Fruit fly (Drosophila melanogaster) whole organism, embryonic: Measurements from ENCODE around the gene Zw.
A peak's percentile ranks its signal among the peaks of the same experiment; 100 is the strongest.

Source experiments
- Asciz ChIP-seq: fragments of 200-800 bp; sonication (Bioruptor generic); optimal IDR thresholded peaks from 2 replicates; lab custom pipeline; 2017; ENCODE audit warnings: missing biosample characterization, mild to moderate bottlenecking, missing genetic modification characterization, missing genetic modification reagents
- CG10209 ChIP-seq: fragments of 200-800 bp; sonication (Bioruptor generic); optimal IDR thresholded peaks from 3 replicates; lab custom pipeline; 2017; ENCODE audit warnings: missing biosample characterization, mild to moderate bottlenecking, missing genetic modification characterization, missing genetic modification reagents
- CG10321 ChIP-seq: fragments of 200-800 bp; sonication (Bioruptor generic); IDR thresholded peaks from 2 replicates; pipeline ENCODE4 v1.3.6; 2022; ENCODE audit warnings: missing biosample characterization, missing genetic modification characterization
- CG10366 ChIP-seq: fragments of 200-800 bp; sonication (Bioruptor generic); IDR thresholded peaks from 2 replicates; pipeline ENCODE4 v1.3.6; 2022; ENCODE audit warnings: missing biosample characterization, missing genetic modification characterization
- CG11456 ChIP-seq: fragments of 200-800 bp; sonication (Bioruptor generic); IDR thresholded peaks from 3 replicates; pipeline ENCODE4 v1.3.6; 2022; ENCODE audit warnings: missing biosample characterization, missing genetic modification characterization
- CG13287 ChIP-seq: fragments of 200-800 bp; sonication (Bioruptor generic); IDR thresholded peaks from 2 replicates; pipeline ENCODE4 v1.3.6; 2022; ENCODE audit warnings: missing biosample characterization, missing genetic modification characterization; ENCODE audit not compliant: partially characterized antibody
- CG15073 ChIP-seq: fragments of 200-800 bp; sonication (Bioruptor generic); optimal IDR thresholded peaks from 2 replicates; lab custom pipeline; 2016; ENCODE audit warnings: missing biosample characterization, missing genetic modification characterization
- CG16863 ChIP-seq: fragments of 200-800 bp; sonication (Bioruptor generic); optimal IDR thresholded peaks from 3 replicates; lab custom pipeline; 2016; ENCODE audit warnings: missing biosample characterization, missing genetic modification characterization
- CG17568 ChIP-seq: fragments of 200-800 bp; sonication (Bioruptor generic); optimal IDR thresholded peaks from 2 replicates; lab custom pipeline; 2018; ENCODE audit warnings: missing biosample characterization, mild to moderate bottlenecking, missing genetic modification characterization, moderate library complexity
- CG17802 ChIP-seq: fragments of 200-800 bp; sonication (Bioruptor generic); optimal IDR thresholded peaks from 2 replicates; lab custom pipeline; 2018; ENCODE audit warnings: missing biosample characterization, mild to moderate bottlenecking, missing genetic modification characterization, moderate library complexity
- CG18262 ChIP-seq: fragments of 200-800 bp; optimal IDR thresholded peaks from 3 replicates; lab custom pipeline; 2019; ENCODE audit warnings: missing biosample characterization, mild to moderate bottlenecking, missing genetic modification characterization, moderate library complexity
- CG18599 ChIP-seq: fragments of 200-800 bp; sonication (Bioruptor generic); optimal IDR thresholded peaks from 3 replicates; lab custom pipeline; 2017; ENCODE audit warnings: missing biosample characterization, missing genetic modification characterization, mild to moderate bottlenecking, moderate library complexity, missing genetic modification reagents
- CG2199 ChIP-seq: fragments of 200-800 bp; sonication (Bioruptor generic); IDR thresholded peaks from 3 replicates; pipeline ENCODE4 v1.3.6; 2022; ENCODE audit warnings: missing biosample characterization, missing genetic modification characterization
- CG31224 ChIP-seq: fragments of 200-800 bp; sonication (Bioruptor generic); IDR thresholded peaks from 2 replicates; pipeline ENCODE4 v1.3.6; 2022; ENCODE audit warnings: missing biosample characterization, missing genetic modification characterization
- CG34224 ChIP-seq: fragments of 200-800 bp; sonication (Bioruptor generic); IDR thresholded peaks from 3 replicates; pipeline ENCODE4 v1.3.6; 2022; ENCODE audit warnings: missing biosample characterization, missing genetic modification characterization; ENCODE audit not compliant: partially characterized antibody
- CG42726 ChIP-seq: fragments of 200-800 bp; sonication (Bioruptor generic); IDR thresholded peaks from 2 replicates; pipeline ENCODE4 v1.3.6; 2022; ENCODE audit warnings: missing biosample characterization, missing genetic modification characterization; ENCODE audit not compliant: partially characterized antibody
- CG4282 ChIP-seq: fragments of 200-800 bp; sonication (Bioruptor generic); optimal IDR thresholded peaks from 2 replicates; lab custom pipeline; 2016; ENCODE audit warnings: missing biosample characterization, missing genetic modification characterization
- CG6254 ChIP-seq: fragments of 200-800 bp; sonication (Bioruptor generic); optimal IDR thresholded peaks from 3 replicates; lab custom pipeline; 2017; ENCODE audit warnings: mild to moderate bottlenecking, missing biosample characterization, missing genetic modification reagents, missing genetic modification characterization
- CG7556 ChIP-seq: fragments of 200-800 bp; sonication (Bioruptor generic); optimal IDR thresholded peaks from 2 replicates; lab custom pipeline; 2017; ENCODE audit warnings: missing biosample characterization, mild to moderate bottlenecking, missing genetic modification characterization
- CG7786 ChIP-seq: fragments of 200-800 bp; sonication (Bioruptor generic); optimal IDR thresholded peaks from 2 replicates; lab custom pipeline; 2016; ENCODE audit warnings: missing biosample characterization, missing genetic modification characterization
- CG7963 ChIP-seq: fragments of 200-800 bp; sonication (Bioruptor generic); IDR thresholded peaks from 3 replicates; pipeline ENCODE4 v1.3.6; 2022; ENCODE audit warnings: missing biosample characterization, missing genetic modification characterization; ENCODE audit not compliant: partially characterized antibody
- CG8359 ChIP-seq: fragments of 200-800 bp; sonication (Bioruptor generic); optimal IDR thresholded peaks from 2 replicates; lab custom pipeline; 2017; ENCODE audit warnings: missing biosample characterization, mild to moderate bottlenecking, missing genetic modification characterization, borderline replicate concordance
- CG9215 ChIP-seq: fragments of 200-800 bp; sonication (Bioruptor generic); IDR thresholded peaks from 2 replicates; pipeline ENCODE4 v1.3.6; 2022; ENCODE audit warnings: missing biosample characterization, missing genetic modification characterization
- CG9876 ChIP-seq: fragments of 200-800 bp; sonication (Bioruptor generic); optimal IDR thresholded peaks from 2 replicates; lab custom pipeline; 2016; ENCODE audit warnings: missing biosample characterization, missing genetic modification characterization
- CrebB ChIP-seq: fragments of 200-800 bp; sonication (Bioruptor generic); optimal IDR thresholded peaks from 3 replicates; lab custom pipeline; 2018; ENCODE audit warnings: missing biosample characterization, mild to moderate bottlenecking, missing genetic modification characterization
- Dp ChIP-seq: fragments of 200-800 bp; sonication (Bioruptor generic); optimal IDR thresholded peaks from 2 replicates; lab custom pipeline; 2018; ENCODE audit warnings: missing biosample characterization, mild to moderate bottlenecking, missing genetic modification characterization, moderate library complexity
- Elba2 ChIP-seq: fragments of 200-800 bp; sonication (Bioruptor generic); optimal IDR thresholded peaks from 3 replicates; lab custom pipeline; 2016; ENCODE audit warnings: missing biosample characterization, missing genetic modification characterization
- Ets97D ChIP-seq: fragments of 200-800 bp; sonication (Bioruptor generic); optimal IDR thresholded peaks from 3 replicates; lab custom pipeline; 2016; ENCODE audit warnings: missing biosample characterization, missing genetic modification characterization
- Fer3 ChIP-seq: fragments of 200-800 bp; sonication (Bioruptor generic); optimal IDR thresholded peaks from 2 replicates; lab custom pipeline; 2018; ENCODE audit warnings: missing biosample characterization, mild to moderate bottlenecking, missing genetic modification characterization, moderate library complexity
- Hmr ChIP-seq: fragments of 200-800 bp; sonication (Bioruptor generic); optimal IDR thresholded peaks from 3 replicates; lab custom pipeline; 2017; ENCODE audit warnings: mild to moderate bottlenecking, missing biosample characterization, missing genetic modification reagents, missing genetic modification characterization
- Hr39 ChIP-seq: fragments of >200 bp; optimal IDR thresholded peaks from 2 replicates; lab custom pipeline; 2017
- NFAT ChIP-seq: fragments of 200-800 bp; sonication (Bioruptor generic); IDR thresholded peaks from 2 replicates; pipeline ENCODE4 v1.3.6; 2022; ENCODE audit warnings: missing biosample characterization, missing genetic modification characterization
- Oli ChIP-seq: fragments of 200-800 bp; sonication (Bioruptor generic); optimal IDR thresholded peaks from 2 replicates; lab custom pipeline; 2018; ENCODE audit warnings: missing biosample characterization, mild to moderate bottlenecking, missing genetic modification characterization, moderate library complexity
- ap ChIP-seq: fragments of 200-800 bp; sonication (Bioruptor generic); IDR thresholded peaks from 2 replicates; pipeline ENCODE4 v1.3.6; 2022; ENCODE audit warnings: missing biosample characterization, missing genetic modification characterization
- bbx ChIP-seq: fragments of 200-800 bp; sonication (Bioruptor generic); IDR thresholded peaks from 2 replicates; pipeline ENCODE4 v1.3.6; 2022; ENCODE audit warnings: missing biosample characterization, missing genetic modification characterization; ENCODE audit not compliant: partially characterized antibody
- dan ChIP-seq: fragments of 200-800 bp; sonication (Bioruptor generic); IDR thresholded peaks from 2 replicates; pipeline ENCODE4 v1.3.6; 2022; ENCODE audit warnings: missing biosample characterization, missing genetic modification characterization
- en ChIP-seq: fragments of 200-800 bp; sonication (Bioruptor generic); optimal IDR thresholded peaks from 2 replicates; lab custom pipeline; 2016; ENCODE audit warnings: missing biosample characterization, missing genetic modification characterization
- h ChIP-seq: fragments of >200 bp; optimal IDR thresholded peaks from 2 replicates; lab custom pipeline; 2017
- kni ChIP-seq: fragments of 200-800 bp; sonication (Bioruptor generic); optimal IDR thresholded peaks from 3 replicates; lab custom pipeline; 2017; ENCODE audit warnings: mild to moderate bottlenecking, missing biosample characterization, missing genetic modification reagents, missing genetic modification characterization
- lab ChIP-seq: fragments of 200-800 bp; sonication (Bioruptor generic); optimal IDR thresholded peaks from 3 replicates; lab custom pipeline; 2017; ENCODE audit warnings: missing biosample characterization, missing genetic modification characterization, mild to moderate bottlenecking, moderate library complexity, missing genetic modification reagents
- pan ChIP-seq, 4 experiments: fragments of >200 bp in 3 of 4; fragments of 200-800 bp in 1 of 4; sonication (Bioruptor generic) in 1 of 4; optimal IDR thresholded peaks in 3 of 4; IDR thresholded peaks in 1 of 4; 2 replicates each; pipeline versions ENCODE4 v1.3.6 to Lab custom; 2017 to 2022; ENCODE audit warnings: missing biosample characterization in 2 of 4, missing genetic modification characterization in 2 of 4, mixed read lengths in 1 of 4
- pzg ChIP-seq: fragments of 200-800 bp; sonication (Bioruptor generic); optimal IDR thresholded peaks from 3 replicates; lab custom pipeline; 2018; ENCODE audit warnings: missing biosample characterization, mild to moderate bottlenecking, missing genetic modification characterization, moderate library complexity
- rib ChIP-seq: fragments of 200-800 bp; sonication (Bioruptor generic); IDR thresholded peaks from 2 replicates; pipeline ENCODE4 v1.3.6; 2022; ENCODE audit warnings: missing biosample characterization, missing genetic modification characterization
- sc ChIP-seq, 3 experiments: fragments of >200 bp in 2 of 3; fragments of 200-800 bp in 1 of 3; sonication (Bioruptor generic) in 1 of 3; optimal IDR thresholded peaks; 2 replicates in 2 of 3; 3 replicates in 1 of 3; lab custom pipeline; 2017; ENCODE audit warnings: mild to moderate bottlenecking in 1 of 3, missing biosample characterization in 1 of 3, missing genetic modification characterization in 1 of 3, missing genetic modification reagents in 1 of 3
- seq ChIP-seq: fragments of 200-800 bp; sonication (Bioruptor generic); IDR thresholded peaks from 2 replicates; pipeline ENCODE4 v1.3.6; 2022; ENCODE audit warnings: missing biosample characterization, missing genetic modification characterization
- usp ChIP-seq: fragments of >200 bp; optimal IDR thresholded peaks from 2 replicates; lab custom pipeline; 2017; ENCODE audit warnings: missing biosample characterization, missing genetic modification characterization
- zen ChIP-seq: fragments of 200-800 bp; sonication (Bioruptor generic); optimal IDR thresholded peaks from 3 replicates; lab custom pipeline; 2018; ENCODE audit warnings: missing biosample characterization, mild to moderate bottlenecking, missing genetic modification characterization, moderate library complexity
- zfh2 ChIP-seq: fragments of 200-800 bp; sonication (Bioruptor generic); optimal IDR thresholded peaks from 2 replicates; lab custom pipeline; 2016; ENCODE audit warnings: missing biosample characterization, missing genetic modification characterization

Zw gene

DNA sequence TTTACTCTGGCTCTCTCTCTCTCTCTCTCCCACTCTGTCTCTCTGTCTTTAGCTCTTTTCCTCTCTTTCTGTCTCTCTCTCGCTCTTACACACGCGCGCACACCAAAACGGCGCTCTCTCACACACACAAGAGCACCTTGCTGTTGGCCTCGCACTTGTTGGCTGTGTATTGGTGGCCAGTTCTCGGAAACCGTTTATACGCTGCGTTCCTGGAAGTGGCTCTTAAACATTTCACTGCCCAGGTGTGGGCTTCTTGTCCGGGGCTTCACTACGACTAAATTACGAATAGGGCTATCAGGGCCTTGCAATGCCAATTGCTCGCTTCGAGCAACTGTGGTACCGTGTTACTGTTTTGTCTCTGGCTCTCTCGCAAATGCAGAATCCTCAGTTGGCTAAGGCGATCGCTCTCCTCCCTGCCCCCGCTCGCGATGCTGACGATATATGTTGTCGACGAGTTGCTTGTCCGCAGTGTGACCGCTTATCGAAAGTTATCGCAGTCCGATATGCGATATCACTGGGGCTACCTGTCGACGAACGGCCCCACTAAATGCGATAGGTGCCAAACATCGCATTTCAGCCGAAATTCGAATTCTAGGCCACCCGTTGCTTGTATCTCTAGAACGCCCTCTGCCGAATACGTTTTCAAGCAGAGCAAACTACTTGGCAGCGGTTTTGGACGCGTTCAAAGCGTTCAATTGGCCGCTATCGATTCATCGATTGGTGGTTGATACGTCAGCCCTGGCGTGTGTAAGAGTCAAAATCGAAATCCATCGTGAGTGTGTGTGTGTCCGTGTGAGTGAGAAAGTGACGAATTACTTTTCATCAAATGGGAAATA lies 16.2 kb downstream of the Zw start, which contains the start of the genes dome and Ubqn (continued):
- TF ChIP-seq CG10321 (GFP tag; lab: Robert Waterston, UW): no peak
- no peak for TF ChIP-seq Hr39
- TF ChIP-seq h (lab: Kevin White, UChicago): no peak
- no peak for TF ChIP-seq pan (optimal IDR thresholded peaks at IDR 0.05; lab: Kevin White, UChicago)
- no peak for TF ChIP-seq pan (GFP tag; optimal IDR thresholded peaks at IDR 0.05 in 1 of 2, IDR thresholded peaks at IDR 0.05 in 1 of 2)
- no peak for TF ChIP-seq CG10366 (GFP tag; lab: Robert Waterston, UW)
- TF ChIP-seq en (GFP tag; lab: Kevin White, UChicago): no peak
- no peak for TF ChIP-seq seq (GFP tag; lab: Robert Waterston, UW)
- TF ChIP-seq Asciz (GFP tag; lab: Kevin White, UChicago): no peak
- peak; percentile 94 for TF ChIP-seq pzg (GFP tag; lab: Kevin White, UChicago)
- TF ChIP-seq dan (GFP tag; lab: Robert Waterston, UW): no peak
- peak; percentile 82 for TF ChIP-seq bbx (GFP tag; lab: Robert Waterston, UW)
- 0 out of 2 replicates have a peak, but pooled peaks have one; percentile 14 for TF ChIP-seq CG9215 (GFP tag; lab: Robert Waterston, UW)
- no peak for TF ChIP-seq CG11456
- TF ChIP-seq Hmr (GFP tag; lab: Kevin White, UChicago): peak; percentile 22
- TF ChIP-seq CG9876: no peak
- peak; percentile 3; the same call in 1 of the 2 replicates for TF ChIP-seq NFAT (GFP tag; lab: Robert Waterston, UW)
- no peak for TF ChIP-seq CG15073 (GFP tag; lab: Kevin White, UChicago)
- TF ChIP-seq sc (optimal IDR thresholded peaks at IDR 0.05; lab: Kevin White, UChicago): no peak
- no peak for TF ChIP-seq sc (GFP tag; optimal IDR thresholded peaks at IDR 0.05; lab: Kevin White, UChicago)
- TF ChIP-seq CG4282 (GFP tag; lab: Kevin White, UChicago): no peak
- no peak for TF ChIP-seq usp (GFP tag; lab: Kevin White, UChicago)
- no peak for TF ChIP-seq rib (GFP tag; lab: Robert Waterston, UW)
- no peak for TF ChIP-seq Oli (tag; lab: Kevin White, UChicago)
- peak; percentile 90 for TF ChIP-seq CG13287 (GFP tag; lab: Robert Waterston, UW)
- TF ChIP-seq CG42726: peak; percentile 65; the same call in 1 of the 2 replicates
- peak; percentile 34 for TF ChIP-seq kni (GFP tag; lab: Kevin White, UChicago)
- no peak for TF ChIP-seq CrebB (tag; lab: Kevin White, UChicago)
- TF ChIP-seq CG18262 (tag; lab: Kevin White, UChicago): peak; percentile 14
- TF ChIP-seq CG34224 (GFP tag; lab: Robert Waterston, UW): peak; percentile 84
- no peak for TF ChIP-seq ap (GFP tag; lab: Robert Waterston, UW)
- TF ChIP-seq zen (tag; lab: Kevin White, UChicago): peak; percentile 15
- TF ChIP-seq lab: no peak
- TF ChIP-seq CG6254: no peak
- TF ChIP-seq Elba2 (GFP tag; lab: Kevin White, UChicago): no peak
- no peak for TF ChIP-seq CG7786 (GFP tag; lab: Kevin White, UChicago)
- TF ChIP-seq Fer3: no peak
- TF ChIP-seq CG10209 (GFP tag; lab: Kevin White, UChicago): no peak
- TF ChIP-seq CG17802 (tag; lab: Kevin White, UChicago): no peak
- TF ChIP-seq Ets97D (GFP tag; lab: Kevin White, UChicago): peak; percentile 68
- no peak for TF ChIP-seq CG8359 (GFP tag; lab: Kevin White, UChicago)
- peak; percentile 85 for TF ChIP-seq CG7963 (GFP tag; lab: Robert Waterston, UW)
- TF ChIP-seq Dp: peak; percentile 49
- peak; percentile 27 for TF ChIP-seq zfh2 (GFP tag; lab: Kevin White, UChicago)
- no peak for TF ChIP-seq CG7556 (GFP tag; lab: Kevin White, UChicago)
- TF ChIP-seq CG16863: peak; percentile 46
- TF ChIP-seq CG31224 (GFP tag; lab: Robert Waterston, UW): no peak
- no peak for TF ChIP-seq CG17568
- peak; percentile 35 for TF ChIP-seq CG18599 (GFP tag; lab: Kevin White, UChicago)
- no peak for TF ChIP-seq CG2199
